Fruit fly (Drosophila melanogaster) whole organism, prepupa: ENCODE data around the gene Hakai.

ENCODE experiments used
- Blimp-1 ChIP-seq: fragments of 200-800 bp; sonication (Bioruptor generic); optimal IDR thresholded peaks from 3 replicates; lab custom pipeline; 2017; ENCODE audit warnings: missing biosample characterization, missing genetic modification characterization, mild to moderate bottlenecking, moderate library complexity, missing genetic modification reagents
- CG10669 ChIP-seq: fragments of 200-800 bp; sonication (Bioruptor generic); optimal IDR thresholded peaks from 3 replicates; lab custom pipeline; 2018; ENCODE audit warnings: missing biosample characterization, mild to moderate bottlenecking, missing genetic modification characterization, moderate library complexity
- CG11762 ChIP-seq: fragments of 200-800 bp; sonication (Bioruptor generic); optimal IDR thresholded peaks from 3 replicates; lab custom pipeline; 2016; ENCODE audit warnings: missing biosample characterization, missing genetic modification characterization; ENCODE audit not compliant: insufficient read depth
- CG1621 ChIP-seq: fragments of 200-800 bp; sonication (Bioruptor generic); optimal IDR thresholded peaks from 3 replicates; lab custom pipeline; 2018; ENCODE audit warnings: missing biosample characterization, mild to moderate bottlenecking, missing genetic modification characterization
- CG16779 ChIP-seq: fragments of 200-800 bp; sonication (Bioruptor generic); optimal IDR thresholded peaks from 3 replicates; lab custom pipeline; 2017; ENCODE audit warnings: missing biosample characterization, mild to moderate bottlenecking, missing genetic modification characterization
- CG3032 ChIP-seq: fragments of 200-800 bp; optimal IDR thresholded peaks from 2 replicates; lab custom pipeline; 2019; ENCODE audit warnings: missing biosample characterization, mild to moderate bottlenecking, missing genetic modification characterization, moderate library complexity
- CG31627 ChIP-seq: fragments of 200-800 bp; sonication (Bioruptor generic); optimal IDR thresholded peaks from 3 replicates; lab custom pipeline; 2016; ENCODE audit warnings: missing biosample characterization, missing genetic modification characterization
- CG32006 ChIP-seq: fragments of 200-800 bp; sonication (Bioruptor generic); optimal IDR thresholded peaks from 3 replicates; lab custom pipeline; 2017; ENCODE audit warnings: missing biosample characterization, mild to moderate bottlenecking, missing genetic modification characterization
- CG34406 ChIP-seq: fragments of 200-800 bp; sonication (Bioruptor generic); optimal IDR thresholded peaks from 3 replicates; lab custom pipeline; 2016; ENCODE audit warnings: missing biosample characterization, missing genetic modification characterization
- CG3919 ChIP-seq: fragments of 200-800 bp; sonication (Bioruptor generic); optimal IDR thresholded peaks from 3 replicates; lab custom pipeline; 2016; ENCODE audit warnings: missing biosample characterization, missing genetic modification characterization
- CG4318 ChIP-seq: fragments of 200-800 bp; sonication (Bioruptor generic); optimal IDR thresholded peaks from 3 replicates; lab custom pipeline; 2017; ENCODE audit warnings: missing biosample characterization, mild to moderate bottlenecking, missing genetic modification characterization
- CG6163 ChIP-seq: fragments of 200-800 bp; sonication (Bioruptor generic); IDR thresholded peaks from 3 replicates; pipeline ENCODE4 v1.3.6; 2022; ENCODE audit warnings: missing biosample characterization, missing genetic modification characterization
- CG6276 ChIP-seq: fragments of 200-800 bp; sonication (Bioruptor generic); optimal IDR thresholded peaks from 2 replicates; lab custom pipeline; 2017; ENCODE audit warnings: missing biosample characterization, mild to moderate bottlenecking, missing genetic modification characterization
- CG6792 ChIP-seq: fragments of 200-800 bp; sonication (Bioruptor generic); optimal IDR thresholded peaks from 3 replicates; lab custom pipeline; 2016; ENCODE audit warnings: missing biosample characterization, missing genetic modification characterization
- CG6808 ChIP-seq: fragments of 200-800 bp; sonication (Bioruptor generic); optimal IDR thresholded peaks from 3 replicates; lab custom pipeline; 2017; ENCODE audit warnings: missing biosample characterization, missing genetic modification characterization, mild to moderate bottlenecking, moderate library complexity, missing genetic modification reagents
- CG6854 ChIP-seq: fragments of 200-800 bp; sonication (Bioruptor generic); optimal IDR thresholded peaks from 2 replicates; lab custom pipeline; 2017; ENCODE audit warnings: missing biosample characterization, mild to moderate bottlenecking, missing genetic modification characterization
- CG7368 ChIP-seq: fragments of 200-800 bp; sonication (Bioruptor generic); optimal IDR thresholded peaks from 3 replicates; lab custom pipeline; 2016; ENCODE audit warnings: missing biosample characterization, missing genetic modification characterization
- CG8119 ChIP-seq: fragments of 200-800 bp; sonication (Bioruptor generic); IDR thresholded peaks from 3 replicates; pipeline ENCODE4 v1.3.6; 2022; ENCODE audit warnings: missing biosample characterization, missing genetic modification characterization
- CG8632 ChIP-seq: fragments of 200-800 bp; sonication (Bioruptor generic); optimal IDR thresholded peaks from 3 replicates; lab custom pipeline; 2016; ENCODE audit warnings: missing biosample characterization, missing genetic modification characterization
- CG9139 ChIP-seq: fragments of 200-800 bp; sonication (Bioruptor generic); optimal IDR thresholded peaks from 3 replicates; lab custom pipeline; 2017; ENCODE audit warnings: missing biosample characterization, mild to moderate bottlenecking, missing genetic modification characterization
- Ets21C ChIP-seq: fragments of 200-800 bp; sonication (Bioruptor generic); optimal IDR thresholded peaks from 3 replicates; lab custom pipeline; 2016; ENCODE audit warnings: missing biosample characterization, missing genetic modification characterization
- Ets96B ChIP-seq: fragments of 200-800 bp; optimal IDR thresholded peaks from 2 replicates; lab custom pipeline; 2019; ENCODE audit warnings: missing biosample characterization, mild to moderate bottlenecking, missing genetic modification characterization, moderate library complexity
- Gug ChIP-seq: fragments of 200-800 bp; sonication (Bioruptor generic); IDR thresholded peaks from 2 replicates; pipeline ENCODE4 v1.3.6; 2022; ENCODE audit warnings: missing biosample characterization, missing genetic modification characterization
- Hr4 ChIP-seq: fragments of 200-800 bp; sonication (Bioruptor generic); optimal IDR thresholded peaks from 3 replicates; lab custom pipeline; 2016; ENCODE audit warnings: missing biosample characterization, missing genetic modification characterization
- Lpt ChIP-seq: fragments of 200-800 bp; sonication (Bioruptor generic); optimal IDR thresholded peaks from 3 replicates; lab custom pipeline; 2016; ENCODE audit warnings: missing biosample characterization, missing genetic modification characterization
- Met ChIP-seq: fragments of 200-800 bp; sonication (Bioruptor generic); optimal IDR thresholded peaks from 3 replicates; lab custom pipeline; 2016; ENCODE audit warnings: missing biosample characterization, missing genetic modification characterization
- OdsH ChIP-seq: fragments of 200-800 bp; sonication (Bioruptor generic); optimal IDR thresholded peaks from 3 replicates; lab custom pipeline; 2016; ENCODE audit warnings: missing biosample characterization, missing genetic modification characterization
- Smox ChIP-seq: fragments of 200-800 bp; sonication (Bioruptor generic); optimal IDR thresholded peaks from 3 replicates; lab custom pipeline; 2016; ENCODE audit warnings: missing biosample characterization, missing genetic modification characterization
- Sox102F ChIP-seq: fragments of 200-800 bp; sonication (Bioruptor generic); optimal IDR thresholded peaks from 2 replicates; lab custom pipeline; 2016; ENCODE audit warnings: missing biosample characterization, mild to moderate bottlenecking, missing genetic modification characterization
- Sox14 ChIP-seq: fragments of 200-800 bp; sonication (Bioruptor generic); optimal IDR thresholded peaks from 3 replicates; lab custom pipeline; 2016; ENCODE audit warnings: missing biosample characterization, missing genetic modification characterization
- Sox15 ChIP-seq: fragments of 200-800 bp; sonication (Bioruptor generic); optimal IDR thresholded peaks from 3 replicates; lab custom pipeline; 2016; ENCODE audit warnings: missing biosample characterization, missing genetic modification characterization
- achi ChIP-seq: fragments of 200-800 bp; sonication (Bioruptor generic); optimal IDR thresholded peaks from 3 replicates; lab custom pipeline; 2016; ENCODE audit warnings: missing biosample characterization, missing genetic modification characterization
- acj6 ChIP-seq: fragments of 200-800 bp; sonication (Bioruptor generic); optimal IDR thresholded peaks from 3 replicates; lab custom pipeline; 2016; ENCODE audit warnings: missing biosample characterization, missing genetic modification characterization
- cyc ChIP-seq: fragments of 200-800 bp; sonication (Bioruptor generic); optimal IDR thresholded peaks from 3 replicates; lab custom pipeline; 2016; ENCODE audit warnings: missing biosample characterization, missing genetic modification characterization
- dac ChIP-seq: fragments of 200-800 bp; sonication (Bioruptor generic); optimal IDR thresholded peaks from 2 replicates; lab custom pipeline; 2017; ENCODE audit warnings: missing biosample characterization, mild to moderate bottlenecking, missing genetic modification characterization
- dsx ChIP-seq: fragments of 200-800 bp; optimal IDR thresholded peaks from 3 replicates; lab custom pipeline; 2019; ENCODE audit warnings: missing biosample characterization, mild to moderate bottlenecking, missing genetic modification characterization, moderate library complexity; ENCODE audit not compliant: poor library complexity, severe bottlenecking
- eg ChIP-seq: fragments of 200-800 bp; sonication (Bioruptor generic); IDR thresholded peaks from 3 replicates; pipeline ENCODE4 v1.3.6; 2022; ENCODE audit warnings: missing biosample characterization, missing genetic modification characterization
- esn ChIP-seq: fragments of 200-800 bp; sonication (Bioruptor generic); optimal IDR thresholded peaks from 2 replicates; lab custom pipeline; 2016; ENCODE audit warnings: missing biosample characterization, mild to moderate bottlenecking, missing genetic modification characterization, moderate library complexity
- fd59A ChIP-seq: fragments of 200-800 bp; sonication (Bioruptor generic); optimal IDR thresholded peaks from 2 replicates; lab custom pipeline; 2017; ENCODE audit warnings: missing biosample characterization, mild to moderate bottlenecking, missing genetic modification characterization, missing genetic modification reagents
- lz ChIP-seq: fragments of 200-800 bp; sonication (Bioruptor generic); optimal IDR thresholded peaks from 3 replicates; lab custom pipeline; 2016; ENCODE audit warnings: missing biosample characterization, missing genetic modification characterization
- net ChIP-seq: fragments of 200-800 bp; sonication (Bioruptor generic); optimal IDR thresholded peaks from 3 replicates; lab custom pipeline; 2016; ENCODE audit warnings: missing biosample characterization, missing genetic modification characterization
- pdm3 ChIP-seq: fragments of 200-800 bp; sonication (Bioruptor generic); optimal IDR thresholded peaks from 3 replicates; lab custom pipeline; 2016; ENCODE audit warnings: missing biosample characterization, missing genetic modification characterization
- salr ChIP-seq, 2 experiments: fragments of 200-800 bp; sonication (Bioruptor generic); optimal IDR thresholded peaks; 3 replicates each; lab custom pipeline; 2016 to 2018; ENCODE audit warnings: missing biosample characterization in 2 of 2, missing genetic modification characterization in 2 of 2, mild to moderate bottlenecking in 1 of 2
- spab ChIP-seq: fragments of 200-800 bp; sonication (Bioruptor generic); optimal IDR thresholded peaks from 2 replicates; lab custom pipeline; 2017; ENCODE audit warnings: missing biosample characterization, mild to moderate bottlenecking, missing genetic modification characterization, missing genetic modification reagents
- svp ChIP-seq: fragments of 200-800 bp; sonication (Bioruptor generic); peaks from one replicate; lab custom pipeline; 2016; ENCODE audit warnings: missing biosample characterization, missing genetic modification characterization
- topi ChIP-seq: fragments of 200-800 bp; sonication (Bioruptor generic); optimal IDR thresholded peaks from 3 replicates; lab custom pipeline; 2016; ENCODE audit warnings: missing biosample characterization, missing genetic modification characterization
- vri ChIP-seq: fragments of 200-800 bp; sonication (Bioruptor generic); optimal IDR thresholded peaks from 3 replicates; lab custom pipeline; 2016; ENCODE audit warnings: missing biosample characterization, mild to moderate bottlenecking, missing genetic modification characterization

Gene Hakai

dm6 chr2L:19571574-19572495 is 10.4 kb downstream of the Hakai start (continued):
- TF ChIP-seq acj6 (GFP tag; lab: Kevin White, UChicago) (no peak), CG6854 (GFP tag; lab: Kevin White, UChicago) (no peak)

- TF ChIP-seq Smox (GFP tag; lab: Kevin White, UChicago) (no peak), CG8632 (GFP tag; lab: Kevin White, UChicago) (no peak), Ets96B (tag; lab: Kevin White, UChicago) (no peak), CG34406 (no peak), CG8119 (GFP tag; lab: Robert Waterston, UW) (0 out of 3 replicates have a peak, but pooled peaks have one; percentile 39), CG7368 (GFP tag; lab: Kevin White, UChicago) (no peak), Sox14 (GFP tag; lab: Kevin White, UChicago) (no peak), salr (GFP tag; optimal IDR thresholded peaks at IDR 0.05; lab: Kevin White, UChicago) (no peak), CG4318 (GFP tag; lab: Kevin White, UChicago) (peak; percentile 28), CG6276 (GFP tag; lab: Kevin White, UChicago) (no peak), achi (GFP tag; lab: Kevin White, UChicago) (peak; percentile 37), CG10669 (GFP tag; lab: Kevin White, UChicago) (peak; percentile 28), spab (GFP tag; lab: Kevin White, UChicago) (no peak), fd59A (no peak), CG6808 (GFP tag; lab: Kevin White, UChicago) (no peak), dac (peak; percentile 22), cyc (peak; percentile 27), Blimp-1 (GFP tag; lab: Kevin White, UChicago) (no peak), CG6792 (GFP tag; lab: Kevin White, UChicago) (no peak), Sox15 (GFP tag; lab: Kevin White, UChicago) (no peak), eg (peak; percentile 59; the same call in 1 of the 3 replicates), dsx (GFP tag; lab: Kevin White, UChicago) (no peak), Gug (GFP tag; lab: Robert Waterston, UW) (peak; percentile 37), CG6854 (GFP tag; lab: Kevin White, UChicago) (no peak), svp (GFP tag; lab: Kevin White, UChicago) (peak; percentile 90), vri (GFP tag; lab: Kevin White, UChicago) (peak; percentile 4), pdm3 (GFP tag; lab: Kevin White, UChicago) (peak; percentile 54), CG1621 (no peak), Lpt (GFP tag; lab: Kevin White, UChicago) (no peak), Sox102F (peak; percentile 22), CG16779 (tag; lab: Kevin White, UChicago) (no peak), topi (GFP tag; lab: Kevin White, UChicago) (peak; percentile 52), lz (GFP tag; lab: Kevin White, UChicago) (peak; percentile 49), CG6163 (GFP tag; lab: Robert Waterston, UW) (peak; percentile 56; the same call in 2 of the 3 replicates), CG11762 (GFP tag; lab: Kevin White, UChicago) (no peak), CG31627 (GFP tag; lab: Kevin White, UChicago) (peak; percentile 31), CG9139 (GFP tag; lab: Kevin White, UChicago) (no peak), acj6 (GFP tag; lab: Kevin White, UChicago) (peak; percentile 8), CG3919 (GFP tag; lab: Kevin White, UChicago) (peak; percentile 35), Met (GFP tag; lab: Kevin White, UChicago) (peak; percentile 43), OdsH (peak; percentile 54), CG3032 (tag; lab: Kevin White, UChicago) (peak; percentile 5), net (GFP tag; lab: Kevin White, UChicago) (peak; percentile 31), esn (GFP tag; lab: Kevin White, UChicago) (peak; percentile 51), CG32006 (GFP tag; lab: Kevin White, UChicago) (peak; percentile 69), Hr4 (GFP tag; lab: Kevin White, UChicago) (peak; percentile 73), Ets21C (GFP tag; lab: Kevin White, UChicago) (no peak)
Observed at dm6 chr2L:19570806-19571254, 11.4 kb downstream of the Hakai start.
